Worm (Caenorhabditis elegans): Measurements from ENCODE around the gene Y51H7C.41.

DNA sequence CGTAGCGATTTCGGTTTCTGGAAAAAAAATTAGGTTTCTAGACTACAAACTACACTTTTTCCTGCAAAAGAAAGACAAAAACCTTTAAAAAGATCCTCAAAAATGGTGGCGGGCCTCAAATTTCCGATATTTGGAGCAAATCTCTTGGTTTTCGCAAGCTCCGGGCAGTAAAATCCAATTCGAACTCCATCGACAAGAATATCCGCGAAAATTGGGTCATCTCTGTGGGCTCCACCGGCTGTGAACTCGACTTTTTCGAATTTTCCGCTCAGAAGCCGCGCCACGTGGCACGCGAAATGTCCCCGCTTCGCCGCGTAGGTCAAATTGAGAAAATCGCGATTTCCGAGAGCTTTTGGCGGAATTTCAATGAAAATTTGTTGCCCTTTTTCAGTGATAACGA lies 33.6 kb downstream of the Y51H7C.41 start:
- TF ChIP-seq tab-1 (GFP tag; IDR thresholded peaks at IDR 0.05): no peak
- TF ChIP-seq med-1 (GFP tag; optimal IDR thresholded peaks at IDR 0.05; ENCODE audit: insufficient read depth): no peak
- TF ChIP-seq cog-1 (tag; optimal IDR thresholded peaks at IDR 0.05): no peak
- TF ChIP-seq flt-1 (GFP tag; IDR thresholded peaks at IDR 0.05): no peak
- no peak for TF ChIP-seq klf-2 (GFP tag; conservative IDR thresholded peaks at IDR 0.05)
- TF ChIP-seq T22C8.4 (GFP tag; IDR thresholded peaks at IDR 0.05): no peak

Measured in whole organism, midembryonic.